Worm (Caenorhabditis elegans) whole organism, midembryonic: ENCODE measurements around the gene nas-37.

Source experiments
- flt-1 ChIP-seq: fragments of 200-800 bp; sonication (Bioruptor generic); IDR thresholded peaks from 2 replicates; pipeline ENCODE4 v1.3.6; 2022; ENCODE audit warnings: missing genetic modification characterization, missing compliant biosample characterization
- ref-1 ChIP-seq: fragments of 200-800 bp; sonication (Bioruptor generic); conservative IDR thresholded peaks from 2 replicates; pipeline ENCODE4 v1.3.6; 2022; ENCODE audit warnings: missing genetic modification reagents, missing genetic modification characterization, missing compliant biosample characterization
- tab-1 ChIP-seq: fragments of 200-800 bp; sonication (Bioruptor generic); IDR thresholded peaks from 2 replicates; pipeline ENCODE4 v1.3.6; 2022; ENCODE audit warnings: missing genetic modification characterization, missing compliant biosample characterization

- no peak for TF ChIP-seq tab-1 (GFP tag; lab: Robert Waterston, UW)
- TF ChIP-seq flt-1 (GFP tag; lab: Robert Waterston, UW) = no peak
- TF ChIP-seq ref-1 (GFP tag; lab: Robert Waterston, UW) = no peak
Observed at ce11 chrX:9984889-9985404, 36.1 kb upstream of the nas-37 start, which contains the start of gene F19C6.5.
